Fruit fly (Drosophila melanogaster): ENCODE measurements around the gene Mnt.

The Mnt gene

DNA sequence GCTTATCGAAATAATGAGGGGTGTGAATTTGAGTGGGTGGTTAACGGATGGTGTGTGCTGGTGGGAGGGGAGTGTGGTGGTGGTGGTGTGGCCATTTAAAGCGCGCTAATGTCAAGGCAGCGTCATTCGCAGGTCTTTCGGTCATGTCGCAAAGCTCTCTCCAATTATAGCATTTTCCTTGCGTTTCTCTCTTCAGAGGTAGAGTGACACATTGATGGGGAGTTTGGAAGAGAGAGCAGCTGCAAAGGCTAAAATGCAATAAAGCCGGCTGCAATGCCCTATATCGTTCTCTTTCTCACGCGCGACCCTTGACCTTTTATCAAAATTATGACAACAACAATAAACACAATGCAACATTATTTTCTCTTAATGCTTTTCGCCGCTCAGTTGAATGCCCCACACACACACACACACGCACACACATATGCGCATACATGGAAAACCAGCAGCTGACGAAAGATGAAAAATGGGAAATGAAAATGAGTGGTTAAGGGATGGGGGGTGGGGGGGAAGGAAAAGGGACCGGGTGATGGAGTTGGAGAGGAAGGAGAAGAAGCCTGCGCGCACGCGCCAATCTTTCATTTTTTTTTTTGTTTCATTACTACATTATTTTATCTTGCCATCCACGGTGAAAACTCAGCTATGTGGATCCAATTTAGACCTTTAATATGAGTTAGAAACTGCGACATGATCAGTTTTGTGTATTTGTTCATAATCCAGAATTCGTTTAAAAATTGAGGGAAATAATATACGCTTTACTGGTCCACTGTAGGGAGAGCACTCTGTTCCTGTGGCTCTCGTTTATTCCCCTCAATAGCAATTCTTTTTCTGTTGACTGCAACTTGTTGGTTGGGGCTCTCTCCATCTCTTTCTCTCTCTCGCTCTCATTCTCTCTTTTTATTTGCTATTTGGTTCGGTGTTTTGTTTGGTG lies 20.3 kb downstream of the Mnt start (continued):
- TF ChIP-seq CG1529 (GFP tag; optimal IDR thresholded peaks at IDR 0.05) (peak; percentile 75), HLHmδ (GFP tag; optimal IDR thresholded peaks at IDR 0.05) (peak; percentile 14), CG14860 (GFP tag; IDR thresholded peaks at IDR 0.05; ENCODE audit: partially characterized antibody) (no peak), fd102C (GFP tag; optimal IDR thresholded peaks at IDR 0.05) (peak; percentile 6), CG17829 (tag; optimal IDR thresholded peaks at IDR 0.05) (peak; percentile 76), slou (GFP tag; optimal IDR thresholded peaks at IDR 0.05) (peak; percentile 29), CG12744 (GFP tag; optimal IDR thresholded peaks at IDR 0.05) (no peak), CG1832 (GFP tag; optimal IDR thresholded peaks at IDR 0.05) (peak; percentile 7), tio (GFP tag; optimal IDR thresholded peaks at IDR 0.05) (peak; percentile 44), CG17361 (GFP tag; IDR thresholded peaks at IDR 0.05) (peak; percentile 77), ap (GFP tag; IDR thresholded peaks at IDR 0.05) (peak; percentile 45; the same call in 1 of the 2 replicates), CG10274 (GFP tag; optimal IDR thresholded peaks at IDR 0.05) (peak; percentile 42), bowl (GFP tag; IDR thresholded peaks at IDR 0.05) (no peak), Deaf1 (tag; optimal IDR thresholded peaks at IDR 0.05) (peak; percentile 35), HmgZ (tag; optimal IDR thresholded peaks at IDR 0.05) (peak; percentile 69), PHDP (tag; optimal IDR thresholded peaks at IDR 0.05) (peak; percentile 66), pros (GFP tag; optimal IDR thresholded peaks at IDR 0.05) (peak; percentile 16), CG16813 (GFP tag; IDR thresholded peaks at IDR 0.05; ENCODE audit: partially characterized antibody) (no peak), MTF-1 (GFP tag; optimal IDR thresholded peaks at IDR 0.05; ENCODE audit: borderline replicate concordance) (peak; percentile 44), CG16779 (GFP tag; IDR thresholded peaks at IDR 0.05) (no peak), Vsx1 (GFP tag; optimal IDR thresholded peaks at IDR 0.05) (peak; percentile 40), CTCF (GFP tag; optimal IDR thresholded peaks at IDR 0.05) (no peak), Eip74EF (GFP tag; optimal IDR thresholded peaks at IDR 0.05) (peak in 1 of 2 experiments; percentile 73), CG10147 (GFP tag; optimal IDR thresholded peaks at IDR 0.05) (peak; percentile 38), lab (GFP tag; optimal IDR thresholded peaks at IDR 0.05) (peak; percentile 86), tup (GFP tag; optimal IDR thresholded peaks at IDR 0.05) (no peak), sna (GFP tag; IDR thresholded peaks at IDR 0.05; ENCODE audit: partially characterized antibody) (no peak), amos (GFP tag; IDR thresholded peaks at IDR 0.05; ENCODE audit: partially characterized antibody) (no peak), unpg (GFP tag; optimal IDR thresholded peaks at IDR 0.05) (peak; percentile 81), Bteb2 (GFP tag; optimal IDR thresholded peaks at IDR 0.05) (peak; percentile 37), CG10366 (GFP tag; IDR thresholded peaks at IDR 0.05) (peak; percentile 78), jing (GFP tag; optimal IDR thresholded peaks at IDR 0.05) (peak; percentile 68), Ravus (GFP tag; IDR thresholded peaks at IDR 0.05) (no peak; the same call in 1 of the 2 replicates), CG11723 (GFP tag; optimal IDR thresholded peaks at IDR 0.05) (peak; percentile 74), repo (GFP tag; optimal IDR thresholded peaks at IDR 0.05) (peak; percentile 74), CG15479 (GFP tag; optimal IDR thresholded peaks at IDR 0.05) (no peak), Dek (tag; optimal IDR thresholded peaks at IDR 0.05) (peak; percentile 64), HLH3B (GFP tag; IDR thresholded peaks at IDR 0.05) (peak; percentile 84), CG14965 (GFP tag; optimal IDR thresholded peaks at IDR 0.05; ENCODE audit: borderline replicate concordance) (peak; percentile 39), stwl (tag; optimal IDR thresholded peaks at IDR 0.05) (peak; percentile 2), CG7987 (GFP tag; optimal IDR thresholded peaks at IDR 0.05) (peak; percentile 9), Sry-δ (GFP tag; optimal IDR thresholded peaks at IDR 0.05) (peak; percentile 36), CG13123 (GFP tag; optimal IDR thresholded peaks at IDR 0.05) (peak; percentile 56), CG14710 (tag; optimal IDR thresholded peaks at IDR 0.05) (peak; percentile 73), usp (GFP tag; optimal IDR thresholded peaks at IDR 0.05) (no peak), vfl (GFP tag; optimal IDR thresholded peaks at IDR 0.05) (peak; percentile 20), CG11398 (GFP tag; optimal IDR thresholded peaks at IDR 0.05) (peak; percentile 42), tgo (GFP tag; IDR thresholded peaks at IDR 0.05) (peak; percentile 76)
